Fruit fly (Drosophila melanogaster) whole organism, prepupa: Measurements from ENCODE around the gene CG13766.

Experiments
- CG11762 ChIP-seq: fragments of 200-800 bp; sonication (Bioruptor generic); optimal IDR thresholded peaks from 3 replicates; lab custom pipeline; 2016; ENCODE audit warnings: missing biosample characterization, missing genetic modification characterization; ENCODE audit not compliant: insufficient read depth
- CG15336 ChIP-seq: fragments of 200-800 bp; sonication (Bioruptor generic); IDR thresholded peaks from 2 replicates; pipeline ENCODE4 v1.3.6; 2022; ENCODE audit warnings: missing biosample characterization, missing genetic modification characterization
- CG6276 ChIP-seq: fragments of 200-800 bp; sonication (Bioruptor generic); optimal IDR thresholded peaks from 2 replicates; lab custom pipeline; 2017; ENCODE audit warnings: missing biosample characterization, mild to moderate bottlenecking, missing genetic modification characterization
- CG7368 ChIP-seq: fragments of 200-800 bp; sonication (Bioruptor generic); optimal IDR thresholded peaks from 3 replicates; lab custom pipeline; 2016; ENCODE audit warnings: missing biosample characterization, missing genetic modification characterization
- CG8319 ChIP-seq: fragments of 200-800 bp; sonication (Bioruptor generic); optimal IDR thresholded peaks from 3 replicates; lab custom pipeline; 2016; ENCODE audit warnings: missing biosample characterization, missing genetic modification characterization
- CG9139 ChIP-seq: fragments of 200-800 bp; sonication (Bioruptor generic); optimal IDR thresholded peaks from 3 replicates; lab custom pipeline; 2017; ENCODE audit warnings: missing biosample characterization, mild to moderate bottlenecking, missing genetic modification characterization
- Eip78C ChIP-seq: fragments of 200-800 bp; sonication (Bioruptor generic); peaks from one replicate; lab custom pipeline; 2016; ENCODE audit warnings: missing biosample characterization, missing genetic modification characterization
- Hr38 ChIP-seq: sonication (Bioruptor generic); optimal IDR thresholded peaks from 2 replicates; lab custom pipeline; 2016; ENCODE audit warnings: missing biosample characterization, missing genetic modification characterization
- Met ChIP-seq: fragments of 200-800 bp; sonication (Bioruptor generic); optimal IDR thresholded peaks from 3 replicates; lab custom pipeline; 2016; ENCODE audit warnings: missing biosample characterization, missing genetic modification characterization
- Smox ChIP-seq: fragments of 200-800 bp; sonication (Bioruptor generic); optimal IDR thresholded peaks from 3 replicates; lab custom pipeline; 2016; ENCODE audit warnings: missing biosample characterization, missing genetic modification characterization
- Sox102F ChIP-seq: fragments of 200-800 bp; sonication (Bioruptor generic); optimal IDR thresholded peaks from 2 replicates; lab custom pipeline; 2016; ENCODE audit warnings: missing biosample characterization, mild to moderate bottlenecking, missing genetic modification characterization
- Sox15 ChIP-seq: fragments of 200-800 bp; sonication (Bioruptor generic); optimal IDR thresholded peaks from 3 replicates; lab custom pipeline; 2016; ENCODE audit warnings: missing biosample characterization, missing genetic modification characterization
- achi ChIP-seq: fragments of 200-800 bp; sonication (Bioruptor generic); optimal IDR thresholded peaks from 3 replicates; lab custom pipeline; 2016; ENCODE audit warnings: missing biosample characterization, missing genetic modification characterization
- lz ChIP-seq: fragments of 200-800 bp; sonication (Bioruptor generic); optimal IDR thresholded peaks from 3 replicates; lab custom pipeline; 2016; ENCODE audit warnings: missing biosample characterization, missing genetic modification characterization

- no peak for TF ChIP-seq CG6276
- no peak for TF ChIP-seq Eip78C (GFP tag; lab: Kevin White, UChicago)
- no peak for TF ChIP-seq achi
- TF ChIP-seq CG8319 (GFP tag; lab: Kevin White, UChicago), result no peak
- no peak for TF ChIP-seq CG11762 (GFP tag; lab: Kevin White, UChicago)
- no peak for TF ChIP-seq lz
- no peak for TF ChIP-seq Sox102F (GFP tag; lab: Kevin White, UChicago)
- TF ChIP-seq Sox15 (GFP tag; lab: Kevin White, UChicago), result no peak
- TF ChIP-seq Smox (GFP tag; lab: Kevin White, UChicago), result no peak
- no peak for TF ChIP-seq CG15336 (GFP tag; lab: Robert Waterston, UW)
- no peak for TF ChIP-seq CG7368 (GFP tag; lab: Kevin White, UChicago)
- TF ChIP-seq Met (GFP tag; lab: Kevin White, UChicago), result no peak
- TF ChIP-seq Hr38 (GFP tag; lab: Kevin White, UChicago), result no peak
- no peak for TF ChIP-seq CG9139 (GFP tag; lab: Kevin White, UChicago)
Measured at dm6 chr2L:6614229-6614935, 48.4 kb upstream of the CG13766 start.
